Worm (Caenorhabditis elegans) whole organism, L4 larva: ENCODE data around the gene T05H4.3.

ENCODE experiments used
- R02D3.7 ChIP-seq: fragments of 150-350 bp; sonication (generic microtip); optimal IDR thresholded peaks from 3 replicates; lab custom pipeline; 2014; ENCODE audit warnings: missing biosample characterization, missing genetic modification characterization
- Y105C5A.15 ChIP-seq: fragments of 200-800 bp; sonication (Bioruptor generic); IDR thresholded peaks from 2 replicates; pipeline ENCODE4 v1.3.6; 2022; ENCODE audit warnings: missing genetic modification characterization, missing compliant biosample characterization
- aly-2 ChIP-seq: sonication (generic microtip); optimal IDR thresholded peaks from 2 replicates; lab custom pipeline; 2018; ENCODE audit warnings: missing biosample characterization, missing genetic modification characterization
- daf-8 ChIP-seq: fragments of 200-800 bp; sonication (Bioruptor generic); IDR thresholded peaks from 2 replicates; pipeline ENCODE4 v1.3.6; 2022; ENCODE audit warnings: missing genetic modification characterization, missing compliant biosample characterization
- fkh-10 ChIP-seq: fragments of 150-350 bp; optimal IDR thresholded peaks from 2 replicates; lab custom pipeline; 2014; ENCODE audit warnings: missing biosample characterization, missing genetic modification reagents, missing genetic modification characterization
- nhr-11 ChIP-seq: fragments of 150-350 bp; optimal IDR thresholded peaks from 2 replicates; lab custom pipeline; 2014; ENCODE audit warnings: missing biosample characterization, missing genetic modification characterization
- nhr-237 ChIP-seq: sonication (generic microtip); optimal IDR thresholded peaks from 2 replicates; lab custom pipeline; 2017; ENCODE audit warnings: missing biosample characterization, missing genetic modification characterization
- nhr-25 ChIP-seq: sonication (generic microtip); optimal IDR thresholded peaks from 2 replicates; lab custom pipeline; 2017; ENCODE audit warnings: missing genetic modification characterization, mild to moderate bottlenecking, missing compliant biosample characterization, antibody characterized with exemption, moderate library complexity, borderline replicate concordance; ENCODE audit not compliant: insufficient read depth
- nhr-41 ChIP-seq: fragments of 200-800 bp; sonication (Bioruptor generic); IDR thresholded peaks from 2 replicates; pipeline ENCODE4 v1.3.6; 2022; ENCODE audit warnings: missing genetic modification reagents, missing genetic modification characterization, missing compliant biosample characterization
- nhr-42 ChIP-seq: fragments of 200-800 bp; sonication (Bioruptor generic); IDR thresholded peaks from 2 replicates; pipeline ENCODE4 v1.3.6; 2022; ENCODE audit warnings: missing genetic modification characterization, missing compliant biosample characterization
- snpc-1.2 ChIP-seq: fragments of 200-800 bp; sonication (Bioruptor generic); IDR thresholded peaks from 2 replicates; pipeline ENCODE4 v1.3.6; 2022; ENCODE audit warnings: missing genetic modification reagents, missing genetic modification characterization, missing compliant biosample characterization
- unc-130 ChIP-seq: sonication (generic microtip); optimal IDR thresholded peaks from 2 replicates; lab custom pipeline; 2016; ENCODE audit warnings: missing genetic modification reagents, missing genetic modification characterization, missing compliant biosample characterization
- unc-62 ChIP-seq, 3 experiments: fragments of 150-350 bp in 1 of 3; sonication (generic microtip); optimal IDR thresholded peaks in 2 of 3; peaks in 1 of 3; 1 replicate in 1 of 3; 2 replicates in 2 of 3; lab custom pipeline; 2014 to 2017; ENCODE audit warnings: missing biosample characterization in 3 of 3, missing genetic modification characterization in 3 of 3, missing genetic modification reagents in 3 of 3, missing genotype in 1 of 3
- vab-7 ChIP-seq: fragments of 200-800 bp; sonication (Bioruptor generic); IDR thresholded peaks from 2 replicates; pipeline ENCODE4 v1.3.6; 2022; ENCODE audit warnings: missing genetic modification reagents, missing genetic modification characterization, missing compliant biosample characterization

ce11 chrV:6413057-6413456 is 29.1 kb upstream of the T05H4.3 start:
- no peak for TF ChIP-seq nhr-11 (tag; lab: Kevin White, UChicago)
- no peak for TF ChIP-seq Y105C5A.15 (GFP tag; lab: Robert Waterston, UW)
- no peak for TF ChIP-seq unc-130 (GFP tag; lab: Kevin White, UChicago)
- no peak for TF ChIP-seq R02D3.7 (tag; lab: Kevin White, UChicago)
- no peak for TF ChIP-seq vab-7
- TF ChIP-seq nhr-42, result no peak; the same call in 1 of the 2 replicates
- TF ChIP-seq nhr-237, result no peak
- no peak for TF ChIP-seq nhr-41 (GFP tag; lab: Robert Waterston, UW)
- no peak for TF ChIP-seq daf-8
- no peak for TF ChIP-seq unc-62 (GFP tag; optimal IDR thresholded peaks at IDR 0.05 in 1 of 2; lab: Kevin White, UChicago)
- no peak for TF ChIP-seq unc-62 (tag; optimal IDR thresholded peaks at IDR 0.05; lab: Kevin White, UChicago)
- TF ChIP-seq aly-2 (tag; lab: Kevin White, UChicago), result no peak
- TF ChIP-seq nhr-25 (tag; lab: Kevin White, UChicago), result no peak
- no peak for TF ChIP-seq snpc-1.2
- no peak for TF ChIP-seq fkh-10 (GFP tag; lab: Kevin White, UChicago)
